Fruit fly (Drosophila melanogaster) whole organism, embryonic: ENCODE data around the gene CG13028.

Experiments used
- CG14965 ChIP-seq: fragments of 200-800 bp; sonication (Bioruptor generic); optimal IDR thresholded peaks from 2 replicates; lab custom pipeline; 2016; ENCODE audit warnings: missing biosample characterization, missing genetic modification characterization, borderline replicate concordance
- CG1603 ChIP-seq: fragments of 200-800 bp; sonication (Bioruptor generic); optimal IDR thresholded peaks from 2 replicates; lab custom pipeline; 2019; ENCODE audit warnings: missing biosample characterization, mild to moderate bottlenecking, missing genetic modification characterization, moderate library complexity
- NfI ChIP-seq: fragments of 200-800 bp; sonication (Bioruptor generic); optimal IDR thresholded peaks from 3 replicates; lab custom pipeline; 2018; ENCODE audit warnings: missing biosample characterization, mild to moderate bottlenecking, missing genetic modification characterization, moderate library complexity
- fd102C ChIP-seq: fragments of 200-800 bp; sonication (Bioruptor generic); optimal IDR thresholded peaks from 2 replicates; lab custom pipeline; 2018; ENCODE audit warnings: missing biosample characterization, mild to moderate bottlenecking, missing genetic modification characterization, moderate library complexity

DNA sequence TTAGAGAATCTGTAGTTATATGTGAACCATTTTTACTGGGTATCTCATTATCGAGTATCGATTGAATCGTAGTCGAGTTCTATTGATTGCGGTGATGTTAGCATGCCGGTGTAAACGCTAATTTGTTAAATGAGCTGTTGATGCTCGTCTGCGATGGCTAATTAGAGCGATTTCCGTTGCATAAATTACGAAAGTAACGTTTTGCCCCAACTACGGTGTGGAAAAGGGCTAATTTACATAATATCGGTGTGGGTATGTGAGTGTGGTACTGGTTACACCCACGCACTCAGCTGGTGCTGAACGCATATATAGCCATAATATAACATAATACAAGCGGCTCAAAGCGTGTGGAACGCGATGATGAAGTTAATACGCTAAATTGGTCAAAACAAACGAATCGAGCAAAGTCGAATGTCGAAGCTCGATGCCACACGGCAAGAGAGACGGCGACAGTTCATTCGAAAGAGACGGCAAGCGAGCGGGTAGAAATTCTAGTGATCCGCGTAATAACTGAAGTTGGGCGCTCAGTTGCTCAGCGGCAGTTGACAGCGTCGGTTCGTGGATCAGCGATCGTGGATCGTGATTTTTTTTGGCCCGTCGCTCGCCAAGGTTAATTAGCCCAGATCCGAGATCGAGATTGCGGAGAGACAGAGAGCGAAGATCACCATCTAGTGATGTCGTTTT, 46.1 kb upstream of the CG13028 start, which contains the start of gene CG32170:
- TF ChIP-seq CG14965 = no peak
- TF ChIP-seq CG1603 = no peak
- no peak for TF ChIP-seq fd102C (GFP tag; lab: Kevin White, UChicago)
- no peak for TF ChIP-seq NfI (GFP tag; lab: Kevin White, UChicago)
